Worm (Caenorhabditis elegans) whole organism, L3 larva: ENCODE results near the gene vha-13.

Experiments used
- R02D3.7 ChIP-seq: fragments of 150-350 bp; optimal IDR thresholded peaks from 2 replicates; lab custom pipeline; 2014; ENCODE audit warnings: missing biosample characterization, missing genetic modification characterization
- egl-27 ChIP-seq: sonication (generic microtip); optimal IDR thresholded peaks from 4 replicates; lab custom pipeline; 2017; ENCODE audit warnings: missing biosample characterization, missing genetic modification reagents, missing genetic modification characterization
- lin-15B ChIP-seq: fragments of 150-350 bp; optimal IDR thresholded peaks from 2 replicates; lab custom pipeline; 2014; ENCODE audit warnings: missing biosample characterization, missing genetic modification characterization
- mdl-1 ChIP-seq: fragments of 150-350 bp; optimal IDR thresholded peaks from 2 replicates; lab custom pipeline; 2014; ENCODE audit warnings: missing biosample characterization, missing genetic modification characterization
- nhr-43 ChIP-seq: sonication (generic microtip); optimal IDR thresholded peaks from 2 replicates; lab custom pipeline; 2016; ENCODE audit warnings: mild to moderate bottlenecking, missing genetic modification characterization, missing compliant biosample characterization; ENCODE audit not compliant: poor library complexity, severe bottlenecking
- sea-2 ChIP-seq: fragments of 150-350 bp; sonication (generic microtip); optimal IDR thresholded peaks from 4 replicates; lab custom pipeline; 2014; ENCODE audit warnings: missing biosample characterization, missing genetic modification reagents, missing genetic modification characterization
- ztf-4 ChIP-seq: fragments of 150-350 bp; optimal IDR thresholded peaks from 2 replicates; lab custom pipeline; 2014; ENCODE audit warnings: missing biosample characterization, missing genetic modification characterization

- TF ChIP-seq egl-27 (tag; lab: Kevin White, UChicago) = no peak
- no peak for TF ChIP-seq lin-15B (tag; lab: Kevin White, UChicago)
- no peak for TF ChIP-seq R02D3.7 (tag; lab: Kevin White, UChicago)
- TF ChIP-seq nhr-43 (tag; lab: Kevin White, UChicago) = no peak
- TF ChIP-seq sea-2 (GFP tag; lab: Kevin White, UChicago) = no peak
- no peak for TF ChIP-seq ztf-4 (tag; lab: Kevin White, UChicago)
- TF ChIP-seq mdl-1 = no peak
Observed at ce11 chrV:14378986-14379385, 27.5 kb downstream of the vha-13 start, which contains the start of gene npr-43.
